Fruit fly (Drosophila melanogaster) whole organism, embryonic: Measurements from ENCODE around the gene nAChRalpha3.

Experiments
- Abd-B ChIP-seq: fragments of 200-800 bp; sonication (Bioruptor generic); optimal IDR thresholded peaks from 2 replicates; lab custom pipeline; 2018; ENCODE audit warnings: missing biosample characterization, mild to moderate bottlenecking, missing genetic modification characterization, moderate library complexity
- Awh ChIP-seq: fragments of 200-800 bp; sonication (Bioruptor generic); IDR thresholded peaks from 2 replicates; pipeline ENCODE4, ENCODE4 v1.3.6; 2022; ENCODE audit warnings: missing biosample characterization, missing genetic modification characterization
- CG11696 ChIP-seq: fragments of 200-800 bp; sonication (Bioruptor generic); IDR thresholded peaks from 2 replicates; pipeline ENCODE4 v1.3.6; 2022; ENCODE audit warnings: missing biosample characterization, missing genetic modification characterization
- CG12659 ChIP-seq: fragments of 200-800 bp; sonication (Bioruptor generic); optimal IDR thresholded peaks from 3 replicates; lab custom pipeline; 2017; ENCODE audit warnings: mild to moderate bottlenecking, missing biosample characterization, missing genetic modification reagents, missing genetic modification characterization
- CG12942 ChIP-seq: fragments of 200-800 bp; sonication (Bioruptor generic); optimal IDR thresholded peaks from 3 replicates; lab custom pipeline; 2016; ENCODE audit warnings: missing biosample characterization, missing genetic modification characterization
- CG14667 ChIP-seq: fragments of 200-800 bp; sonication (Bioruptor generic); IDR thresholded peaks from 2 replicates; pipeline ENCODE4 v1.3.6; 2022; ENCODE audit warnings: missing biosample characterization, missing genetic modification characterization
- CG14965 ChIP-seq: fragments of 200-800 bp; sonication (Bioruptor generic); optimal IDR thresholded peaks from 2 replicates; lab custom pipeline; 2016; ENCODE audit warnings: missing biosample characterization, missing genetic modification characterization, borderline replicate concordance
- CG15514 ChIP-seq: fragments of 200-800 bp; sonication (Bioruptor generic); optimal IDR thresholded peaks from 3 replicates; lab custom pipeline; 2017; ENCODE audit warnings: missing biosample characterization, missing genetic modification characterization, mild to moderate bottlenecking, moderate library complexity, missing genetic modification reagents
- CG15601 ChIP-seq: fragments of 200-800 bp; sonication (Bioruptor generic); optimal IDR thresholded peaks from 3 replicates; lab custom pipeline; 2019; ENCODE audit warnings: missing biosample characterization, mild to moderate bottlenecking, missing genetic modification characterization, moderate library complexity
- CG1602 ChIP-seq: fragments of 200-800 bp; sonication (Bioruptor generic); optimal IDR thresholded peaks from 3 replicates; lab custom pipeline; 2016; ENCODE audit warnings: missing biosample characterization, missing genetic modification characterization
- CG17568 ChIP-seq: fragments of 200-800 bp; sonication (Bioruptor generic); optimal IDR thresholded peaks from 2 replicates; lab custom pipeline; 2018; ENCODE audit warnings: missing biosample characterization, mild to moderate bottlenecking, missing genetic modification characterization, moderate library complexity
- CG2199 ChIP-seq: fragments of 200-800 bp; sonication (Bioruptor generic); IDR thresholded peaks from 3 replicates; pipeline ENCODE4 v1.3.6; 2022; ENCODE audit warnings: missing biosample characterization, missing genetic modification characterization
- CG2202 ChIP-seq: fragments of 200-800 bp; sonication (Bioruptor generic); optimal IDR thresholded peaks from 2 replicates; lab custom pipeline; 2018; ENCODE audit warnings: missing biosample characterization, mild to moderate bottlenecking, missing genetic modification characterization
- CG6654 ChIP-seq: fragments of 200-800 bp; sonication (Bioruptor generic); optimal IDR thresholded peaks from 2 replicates; lab custom pipeline; 2017; ENCODE audit warnings: missing biosample characterization, mild to moderate bottlenecking, missing genetic modification characterization
- CG7357 ChIP-seq: fragments of 200-800 bp; sonication (Bioruptor generic); IDR thresholded peaks from 3 replicates; pipeline ENCODE4 v1.3.6; 2022; ENCODE audit warnings: missing biosample characterization, missing genetic modification characterization
- CG7745 ChIP-seq: fragments of 200-800 bp; sonication (Bioruptor generic); optimal IDR thresholded peaks from 2 replicates; lab custom pipeline; 2018; ENCODE audit warnings: missing biosample characterization, mild to moderate bottlenecking, missing genetic modification characterization, moderate library complexity
- CG9609 ChIP-seq: fragments of 200-800 bp; sonication (Bioruptor generic); optimal IDR thresholded peaks from 3 replicates; lab custom pipeline; 2016; ENCODE audit warnings: missing biosample characterization, missing genetic modification characterization
- Dek ChIP-seq: fragments of 200-800 bp; sonication (Bioruptor generic); optimal IDR thresholded peaks from 3 replicates; lab custom pipeline; 2019; ENCODE audit warnings: missing biosample characterization, mild to moderate bottlenecking, missing genetic modification characterization, moderate library complexity
- ERR ChIP-seq: fragments of 200-800 bp; sonication (Bioruptor generic); optimal IDR thresholded peaks from 2 replicates; lab custom pipeline; 2016; ENCODE audit warnings: missing biosample characterization, missing genetic modification characterization
- Fer1 ChIP-seq: fragments of 200-800 bp; sonication (Bioruptor generic); optimal IDR thresholded peaks from 2 replicates; lab custom pipeline; 2017; ENCODE audit warnings: missing biosample characterization, mild to moderate bottlenecking, missing genetic modification characterization
- Hsf ChIP-seq: fragments of 200-800 bp; sonication (Bioruptor generic); optimal IDR thresholded peaks from 3 replicates; lab custom pipeline; 2016; ENCODE audit warnings: missing biosample characterization, missing genetic modification characterization
- Mes4 ChIP-seq: fragments of 200-800 bp; sonication (Bioruptor generic); optimal IDR thresholded peaks from 2 replicates; lab custom pipeline; 2016; ENCODE audit warnings: missing biosample characterization, missing genetic modification characterization
- Neu2 ChIP-seq: fragments of 200-800 bp; sonication (Bioruptor generic); optimal IDR thresholded peaks from 3 replicates; lab custom pipeline; 2016; ENCODE audit warnings: missing biosample characterization, missing genetic modification characterization, borderline replicate concordance
- Nf-YA ChIP-seq: fragments of 200-800 bp; sonication (Bioruptor generic); IDR thresholded peaks from 2 replicates; pipeline ENCODE4 v1.3.6; 2022; ENCODE audit warnings: missing biosample characterization, missing genetic modification characterization
- Spps ChIP-seq: fragments of 200-800 bp; sonication (Bioruptor generic); optimal IDR thresholded peaks from 2 replicates; lab custom pipeline; 2018; ENCODE audit warnings: missing biosample characterization, mild to moderate bottlenecking, missing genetic modification characterization
- Ssrp ChIP-seq: fragments of 200-800 bp; sonication (Bioruptor generic); optimal IDR thresholded peaks from 2 replicates; lab custom pipeline; 2018; ENCODE audit warnings: missing biosample characterization, mild to moderate bottlenecking, missing genetic modification characterization, moderate library complexity
- Taf1 ChIP-seq: fragments of 200-800 bp; sonication (Bioruptor generic); IDR thresholded peaks from 2 replicates; pipeline ENCODE4 v1.3.6; 2022; ENCODE audit warnings: missing biosample characterization, missing genetic modification characterization
- Vsx1 ChIP-seq: fragments of 200-800 bp; sonication (Bioruptor generic); optimal IDR thresholded peaks from 2 replicates; lab custom pipeline; 2017; ENCODE audit warnings: missing biosample characterization, mild to moderate bottlenecking, missing genetic modification characterization, missing genetic modification reagents
- Xbp1 ChIP-seq: fragments of 200-800 bp; sonication (Bioruptor generic); optimal IDR thresholded peaks from 3 replicates; lab custom pipeline; 2016; ENCODE audit warnings: missing biosample characterization, mild to moderate bottlenecking, missing genetic modification characterization
- az2 ChIP-seq: fragments of 200-800 bp; sonication (Bioruptor generic); optimal IDR thresholded peaks from 3 replicates; lab custom pipeline; 2016; ENCODE audit warnings: missing biosample characterization, missing genetic modification characterization
- bcd ChIP-seq: fragments of 200-800 bp; sonication (Bioruptor generic); optimal IDR thresholded peaks from 2 replicates; lab custom pipeline; 2017; ENCODE audit warnings: missing biosample characterization, mild to moderate bottlenecking, missing genetic modification characterization
- bsh ChIP-seq, 2 experiments: fragments of 200-800 bp; sonication (Bioruptor generic); optimal IDR thresholded peaks; 2 replicates each; lab custom pipeline; 2017 to 2018; ENCODE audit warnings: mild to moderate bottlenecking in 2 of 2, missing biosample characterization in 2 of 2, missing genetic modification characterization in 2 of 2, moderate library complexity in 1 of 2
- disco-r ChIP-seq: fragments of 200-800 bp; sonication (Bioruptor generic); optimal IDR thresholded peaks from 2 replicates; lab custom pipeline; 2016; ENCODE audit warnings: missing biosample characterization, missing genetic modification characterization
- her ChIP-seq: fragments of 200-800 bp; sonication (Bioruptor generic); optimal IDR thresholded peaks from 2 replicates; lab custom pipeline; 2016; ENCODE audit warnings: missing biosample characterization, missing genetic modification characterization
- ken ChIP-seq: fragments of 200-800 bp; sonication (Bioruptor generic); IDR thresholded peaks from 3 replicates; pipeline ENCODE4 v1.3.6; 2022; ENCODE audit warnings: missing biosample characterization, missing genetic modification characterization
- kni ChIP-seq: fragments of 200-800 bp; sonication (Bioruptor generic); optimal IDR thresholded peaks from 3 replicates; lab custom pipeline; 2017; ENCODE audit warnings: mild to moderate bottlenecking, missing biosample characterization, missing genetic modification reagents, missing genetic modification characterization
- lbe ChIP-seq: fragments of 200-800 bp; sonication (Bioruptor generic); optimal IDR thresholded peaks from 2 replicates; lab custom pipeline; 2016; ENCODE audit warnings: missing biosample characterization, mild to moderate bottlenecking, missing genetic modification characterization
- lmd ChIP-seq: fragments of 200-800 bp; sonication (Bioruptor generic); IDR thresholded peaks from 2 replicates; pipeline ENCODE4 v1.3.6; 2022; ENCODE audit warnings: missing biosample characterization, missing genetic modification characterization
- maf-S ChIP-seq: fragments of 200-800 bp; sonication (Bioruptor generic); optimal IDR thresholded peaks from 2 replicates; lab custom pipeline; 2016; ENCODE audit warnings: missing biosample characterization, missing genetic modification characterization
- mam ChIP-seq: fragments of 200-800 bp; sonication (Bioruptor generic); optimal IDR thresholded peaks from 3 replicates; lab custom pipeline; 2016; ENCODE audit warnings: missing biosample characterization, missing genetic modification characterization
- nmo ChIP-seq: fragments of 200-800 bp; sonication (Bioruptor generic); optimal IDR thresholded peaks from 2 replicates; lab custom pipeline; 2018; ENCODE audit warnings: missing biosample characterization, mild to moderate bottlenecking, missing genetic modification characterization, moderate library complexity
- oc ChIP-seq: fragments of 200-800 bp; sonication (Bioruptor generic); optimal IDR thresholded peaks from 2 replicates; lab custom pipeline; 2018; ENCODE audit warnings: missing biosample characterization, mild to moderate bottlenecking, missing genetic modification characterization, moderate library complexity
- prd ChIP-seq, 3 experiments: fragments of >200 bp in 2 of 3; fragments of 200-800 bp in 1 of 3; sonication (Bioruptor generic) in 1 of 3; optimal IDR thresholded peaks in 2 of 3; IDR thresholded peaks in 1 of 3; 2 replicates in 2 of 3; 3 replicates in 1 of 3; pipeline versions ENCODE4 v1.3.6 to Lab custom; 2017 to 2022; ENCODE audit warnings: missing biosample characterization in 1 of 3, missing genetic modification characterization in 1 of 3
- ro ChIP-seq: fragments of 200-800 bp; sonication (Bioruptor generic); IDR thresholded peaks from 2 replicates; pipeline ENCODE4 v1.3.6; 2022; ENCODE audit warnings: missing biosample characterization, missing genetic modification characterization
- salm ChIP-seq: fragments of 200-800 bp; sonication (Bioruptor generic); optimal IDR thresholded peaks from 2 replicates; lab custom pipeline; 2018; ENCODE audit warnings: missing biosample characterization, mild to moderate bottlenecking, missing genetic modification characterization
- unc-4 ChIP-seq: fragments of 200-800 bp; sonication (Bioruptor generic); IDR thresholded peaks from 2 replicates; pipeline ENCODE4 v1.3.6; 2022; ENCODE audit warnings: missing biosample characterization, missing genetic modification characterization; ENCODE audit not compliant: partially characterized antibody
- unpg ChIP-seq: fragments of 200-800 bp; sonication (Bioruptor generic); optimal IDR thresholded peaks from 3 replicates; lab custom pipeline; 2018; ENCODE audit warnings: missing biosample characterization, mild to moderate bottlenecking, missing genetic modification characterization, moderate library complexity
- usp ChIP-seq: fragments of >200 bp; optimal IDR thresholded peaks from 2 replicates; lab custom pipeline; 2017; ENCODE audit warnings: missing biosample characterization, missing genetic modification characterization
- wek ChIP-seq: fragments of 200-800 bp; sonication (Bioruptor generic); optimal IDR thresholded peaks from 3 replicates; lab custom pipeline; 2018; ENCODE audit warnings: missing biosample characterization, mild to moderate bottlenecking, missing genetic modification characterization, moderate library complexity
- yki ChIP-seq: fragments of >200 bp; optimal IDR thresholded peaks from 3 replicates; lab custom pipeline; 2018

nAChRalpha3 gene

DNA sequence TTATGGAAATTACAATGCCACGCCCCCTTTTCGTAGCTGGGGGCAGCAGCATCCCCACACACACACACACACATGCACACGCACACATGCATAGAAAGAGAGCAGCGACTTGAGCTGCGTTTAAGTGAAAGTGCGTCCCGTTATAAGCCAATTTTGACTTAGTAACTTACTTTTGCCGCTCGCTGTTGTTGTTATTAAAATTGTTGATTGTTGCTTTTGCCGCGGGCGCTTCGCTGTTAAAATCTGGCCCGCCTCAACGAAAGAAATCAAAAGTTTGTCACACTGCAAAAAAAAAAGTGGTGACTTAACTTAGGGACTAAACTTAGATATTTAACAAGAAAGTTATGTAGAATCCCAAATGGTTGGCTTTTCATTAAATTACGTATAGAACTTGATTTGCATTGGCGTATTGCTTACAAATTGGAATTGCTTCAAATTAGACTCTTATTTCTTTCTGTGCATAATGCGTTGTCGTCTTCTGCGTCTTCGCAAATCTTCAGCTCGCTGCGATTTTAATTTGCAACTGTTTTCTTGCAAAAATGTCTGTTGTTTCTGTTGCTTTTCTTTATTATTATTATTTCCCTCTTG lies 112.1 kb downstream of the nAChRalpha3 start (continued):
- TF ChIP-seq usp (no peak), CG17568 (GFP tag; lab: Kevin White, UChicago) (no peak), CG9609 (GFP tag; lab: Kevin White, UChicago) (no peak), CG14965 (GFP tag; lab: Kevin White, UChicago) (no peak), CG15514 (GFP tag; lab: Kevin White, UChicago) (no peak), Awh (GFP tag; lab: Robert Waterston, UW) (0 out of 2 replicates have a peak, but pooled peaks have one; percentile 25), Taf1 (no peak), her (GFP tag; lab: Kevin White, UChicago) (no peak), CG2199 (no peak), ro (no peak), Dek (no peak), prd (optimal IDR thresholded peaks at IDR 0.05; lab: Kevin White, UChicago) (no peak), prd (GFP tag; IDR thresholded peaks at IDR 0.05; lab: Robert Waterston, UW) (peak; percentile 55; the same call in 2 of the 3 replicates), CG12942 (no peak), Hsf (no peak), CG2202 (tag; lab: Kevin White, UChicago) (no peak), unpg (GFP tag; lab: Kevin White, UChicago) (peak; percentile 8), bcd (GFP tag; lab: Kevin White, UChicago) (no peak), Spps (no peak), lbe (GFP tag; lab: Kevin White, UChicago) (no peak), Abd-B (GFP tag; lab: Kevin White, UChicago) (no peak), Mes4 (no peak), CG15601 (tag; lab: Kevin White, UChicago) (no peak), kni (GFP tag; lab: Kevin White, UChicago) (no peak), Neu2 (GFP tag; lab: Kevin White, UChicago) (no peak), ken (GFP tag; lab: Robert Waterston, UW) (no peak), unc-4 (GFP tag; lab: Robert Waterston, UW) (no peak), bsh (GFP tag; optimal IDR thresholded peaks at IDR 0.05; lab: Kevin White, UChicago) (no peak), CG14667 (GFP tag; lab: Robert Waterston, UW) (no peak), CG6654 (GFP tag; lab: Kevin White, UChicago) (no peak), Nf-YA (GFP tag; lab: Robert Waterston, UW) (no peak), CG1602 (GFP tag; lab: Kevin White, UChicago) (no peak), lmd (GFP tag; lab: Robert Waterston, UW) (peak; percentile 23; the same call in 1 of the 2 replicates), ERR (GFP tag; lab: Kevin White, UChicago) (no peak), CG12659 (GFP tag; lab: Kevin White, UChicago) (no peak), Ssrp (tag; lab: Kevin White, UChicago) (no peak), mam (GFP tag; lab: Kevin White, UChicago) (no peak), salm (tag; lab: Kevin White, UChicago) (no peak), CG7745 (tag; lab: Kevin White, UChicago) (no peak), wek (no peak), Xbp1 (no peak), disco-r (GFP tag; lab: Kevin White, UChicago) (no peak), nmo (GFP tag; lab: Kevin White, UChicago) (no peak), CG7357 (no peak), oc (tag; lab: Kevin White, UChicago) (no peak), CG11696 (no peak), Vsx1 (no peak), yki (lab: Kevin White, UChicago) (no peak), Fer1 (GFP tag; lab: Kevin White, UChicago) (no peak), az2 (no peak), maf-S (GFP tag; lab: Kevin White, UChicago) (no peak)
